Worm (Caenorhabditis elegans) whole organism, late embryonic: ENCODE results near the gene K02D10.4.

ENCODE experiments used
- C38D4.7 ChIP-seq: fragments of 200-800 bp; sonication (Bioruptor generic); optimal IDR thresholded peaks from 2 replicates; lab custom pipeline; 2018; ENCODE audit warnings: mild to moderate bottlenecking, missing genetic modification characterization, moderate library complexity, missing compliant biosample characterization
- F13H6.1 ChIP-seq: sonication (generic microtip); optimal IDR thresholded peaks from 2 replicates; lab custom pipeline; 2016; ENCODE audit warnings: missing genetic modification characterization, missing compliant biosample characterization
- K09A11.1 ChIP-seq: sonication (generic microtip); optimal IDR thresholded peaks from 2 replicates; lab custom pipeline; 2017; ENCODE audit warnings: antibody characterized with exemption, mild to moderate bottlenecking, missing genetic modification characterization, missing compliant biosample characterization; ENCODE audit not compliant: insufficient read depth
- Y22D7AL.16 ChIP-seq: sonication (generic microtip); optimal IDR thresholded peaks from 2 replicates; lab custom pipeline; 2016; ENCODE audit warnings: missing genetic modification characterization, missing compliant biosample characterization
- ceh-14 ChIP-seq: sonication (generic microtip); optimal IDR thresholded peaks from 2 replicates; lab custom pipeline; 2016; ENCODE audit warnings: missing genotype, missing genetic modification characterization, missing compliant biosample characterization
- ceh-18 ChIP-seq: sonication (generic microtip); optimal IDR thresholded peaks from 2 replicates; lab custom pipeline; 2016; ENCODE audit warnings: missing genetic modification characterization, missing compliant biosample characterization
- ceh-19 ChIP-seq: fragments of 200-800 bp; sonication (Bioruptor generic); optimal IDR thresholded peaks from 2 replicates; lab custom pipeline; 2018; ENCODE audit warnings: mild to moderate bottlenecking, missing genetic modification characterization, missing compliant biosample characterization
- ceh-2 ChIP-seq: sonication (generic microtip); optimal IDR thresholded peaks from 2 replicates; lab custom pipeline; 2016; ENCODE audit warnings: missing genotype, missing genetic modification characterization, missing compliant biosample characterization
- ceh-22 ChIP-seq: sonication (generic microtip); optimal IDR thresholded peaks from 2 replicates; lab custom pipeline; 2017; ENCODE audit warnings: missing biosample characterization, missing genetic modification characterization
- ceh-24 ChIP-seq: sonication (generic microtip); optimal IDR thresholded peaks from 2 replicates; lab custom pipeline; 2016; ENCODE audit warnings: mild to moderate bottlenecking, missing genetic modification characterization, missing compliant biosample characterization
- ceh-30 ChIP-seq: fragments of 150-350 bp; optimal IDR thresholded peaks from 2 replicates; lab custom pipeline; 2014; ENCODE audit warnings: missing biosample characterization, missing genetic modification characterization
- ceh-31 ChIP-seq: sonication (generic microtip); optimal IDR thresholded peaks from 2 replicates; lab custom pipeline; 2016; ENCODE audit warnings: missing genetic modification characterization, missing compliant biosample characterization
- ceh-34 ChIP-seq: sonication (generic microtip); optimal IDR thresholded peaks from 2 replicates; lab custom pipeline; 2016; ENCODE audit warnings: mild to moderate bottlenecking, missing genetic modification characterization, missing compliant biosample characterization
- ceh-45 ChIP-seq: fragments of 200-800 bp; sonication (Bioruptor generic); IDR thresholded peaks from 2 replicates; pipeline ENCODE4 v1.3.6; 2022; ENCODE audit warnings: missing genetic modification reagents, missing genetic modification characterization, missing compliant biosample characterization
- ceh-6 ChIP-seq: fragments of 200-800 bp; sonication (Bioruptor generic); optimal IDR thresholded peaks from 2 replicates; lab custom pipeline; 2018; ENCODE audit warnings: mild to moderate bottlenecking, missing genetic modification characterization, missing compliant biosample characterization
- ceh-9 ChIP-seq: sonication (generic microtip); optimal IDR thresholded peaks from 2 replicates; lab custom pipeline; 2016; ENCODE audit warnings: mild to moderate bottlenecking, missing genetic modification characterization, inconsistent platforms, missing compliant biosample characterization
- che-1 ChIP-seq: sonication (generic microtip); optimal IDR thresholded peaks from 2 replicates; lab custom pipeline; 2016; ENCODE audit warnings: mild to moderate bottlenecking, missing genetic modification characterization, missing compliant biosample characterization
- dve-1 ChIP-seq: sonication (generic microtip); optimal IDR thresholded peaks from 2 replicates; lab custom pipeline; 2017; ENCODE audit warnings: antibody characterized with exemption, mild to moderate bottlenecking, missing genetic modification characterization, missing compliant biosample characterization
- elt-2 ChIP-seq: sonication (generic microtip); optimal IDR thresholded peaks from 2 replicates; lab custom pipeline; 2016; ENCODE audit warnings: missing genetic modification reagents, missing genetic modification characterization, missing compliant biosample characterization
- elt-4 ChIP-seq: sonication (generic microtip); optimal IDR thresholded peaks from 2 replicates; lab custom pipeline; 2016; ENCODE audit warnings: missing genetic modification characterization, missing compliant biosample characterization
- fkh-10 ChIP-seq: fragments of 150-350 bp; optimal IDR thresholded peaks from 2 replicates; lab custom pipeline; 2014; ENCODE audit warnings: missing biosample characterization, missing genetic modification reagents, missing genetic modification characterization
- fkh-6 ChIP-seq: sonication (generic microtip); optimal IDR thresholded peaks from 2 replicates; lab custom pipeline; 2016; ENCODE audit warnings: missing genetic modification characterization, missing compliant biosample characterization
- hlh-30 ChIP-seq: sonication (generic microtip); optimal IDR thresholded peaks from 2 replicates; lab custom pipeline; 2017; ENCODE audit warnings: antibody characterized with exemption, missing genetic modification characterization, missing compliant biosample characterization; ENCODE audit not compliant: insufficient read depth
- hlh-8 ChIP-seq: sonication (generic microtip); optimal IDR thresholded peaks from 2 replicates; lab custom pipeline; 2016; ENCODE audit warnings: missing genotype, missing genetic modification characterization, missing compliant biosample characterization
- mec-3 ChIP-seq: sonication (generic microtip); optimal IDR thresholded peaks from 2 replicates; lab custom pipeline; 2016; ENCODE audit warnings: borderline replicate concordance, missing genetic modification characterization, missing compliant biosample characterization
- nfya-1 ChIP-seq: sonication (generic microtip); optimal IDR thresholded peaks from 2 replicates; lab custom pipeline; 2017; ENCODE audit warnings: missing genetic modification characterization, mild to moderate bottlenecking, missing compliant biosample characterization, antibody characterized with exemption, moderate library complexity
- nhr-11 ChIP-seq: fragments of 150-350 bp; optimal IDR thresholded peaks from 2 replicates; lab custom pipeline; 2014; ENCODE audit warnings: missing biosample characterization, missing genetic modification characterization
- npax-4 ChIP-seq: sonication (generic microtip); optimal IDR thresholded peaks from 2 replicates; lab custom pipeline; 2016; ENCODE audit warnings: missing genetic modification characterization, missing compliant biosample characterization
- pag-3 ChIP-seq: sonication (generic microtip); optimal IDR thresholded peaks from 2 replicates; lab custom pipeline; 2016; ENCODE audit warnings: missing compliant biosample characterization, missing genetic modification characterization, borderline replicate concordance
- pax-1 ChIP-seq: fragments of 150-350 bp; optimal IDR thresholded peaks from 2 replicates; lab custom pipeline; 2014; ENCODE audit warnings: missing biosample characterization, missing genetic modification characterization
- pha-2 ChIP-seq: sonication (generic microtip); optimal IDR thresholded peaks from 2 replicates; lab custom pipeline; 2017; ENCODE audit warnings: mild to moderate bottlenecking, missing genetic modification characterization, missing compliant biosample characterization
- pha-4 ChIP-seq: fragments of 150-350 bp; optimal IDR thresholded peaks from 2 replicates; lab custom pipeline; 2018; ENCODE audit warnings: missing biosample characterization, missing genetic modification reagents, missing genetic modification characterization
- pros-1 ChIP-seq: fragments of 150-350 bp; optimal IDR thresholded peaks from 2 replicates; lab custom pipeline; 2014; ENCODE audit warnings: missing biosample characterization, missing genetic modification reagents, missing genetic modification characterization
- ref-2 ChIP-seq: sonication (generic microtip); optimal IDR thresholded peaks from 2 replicates; lab custom pipeline; 2016; ENCODE audit warnings: missing genetic modification characterization, missing compliant biosample characterization
- sdc-2 ChIP-seq: sonication (generic microtip); optimal IDR thresholded peaks from 2 replicates; lab custom pipeline; 2016; ENCODE audit warnings: missing genotype, missing genetic modification characterization, missing compliant biosample characterization
- sox-2 ChIP-seq: fragments of 200-800 bp; sonication (Bioruptor generic); IDR thresholded peaks from 2 replicates; pipeline ENCODE4 v1.3.6; 2022; ENCODE audit warnings: missing genetic modification reagents, missing genetic modification characterization, missing compliant biosample characterization
- syd-9 ChIP-seq: sonication (generic microtip); optimal IDR thresholded peaks from 2 replicates; lab custom pipeline; 2016; ENCODE audit warnings: mild to moderate bottlenecking, missing genetic modification characterization, moderate library complexity, missing compliant biosample characterization
- tbx-2 ChIP-seq: sonication (generic microtip); optimal IDR thresholded peaks from 2 replicates; lab custom pipeline; 2016; ENCODE audit warnings: missing genetic modification characterization, missing compliant biosample characterization
- tbx-7 ChIP-seq: sonication (generic microtip); optimal IDR thresholded peaks from 2 replicates; lab custom pipeline; 2016; ENCODE audit warnings: missing genotype, missing genetic modification characterization, missing compliant biosample characterization
- ttx-3 ChIP-seq: sonication (generic microtip); optimal IDR thresholded peaks from 2 replicates; lab custom pipeline; 2016; ENCODE audit warnings: missing genetic modification reagents, missing genetic modification characterization, missing compliant biosample characterization
- unc-3 ChIP-seq, 2 experiments: fragments of 200-800 bp in 1 of 2; sonication (Bioruptor generic) in 1 of 2; sonication (generic microtip) in 1 of 2; conservative IDR thresholded peaks in 1 of 2; optimal IDR thresholded peaks in 1 of 2; 2 replicates each; pipeline versions ENCODE4 v1.3.6 to Lab custom; 2016 to 2022; ENCODE audit warnings: missing compliant biosample characterization in 2 of 2, missing genetic modification characterization in 2 of 2, missing genetic modification reagents in 1 of 2
- unc-42 ChIP-seq: sonication (generic microtip); optimal IDR thresholded peaks from 2 replicates; lab custom pipeline; 2016; ENCODE audit warnings: missing genotype, missing genetic modification characterization, missing compliant biosample characterization
- unc-55 ChIP-seq: sonication (generic microtip); optimal IDR thresholded peaks from 2 replicates; lab custom pipeline; 2017; ENCODE audit warnings: missing biosample characterization, missing genetic modification reagents, missing genetic modification characterization
- unc-86 ChIP-seq: sonication (generic microtip); optimal IDR thresholded peaks from 2 replicates; lab custom pipeline; 2016; ENCODE audit warnings: missing genetic modification characterization, missing compliant biosample characterization

K02D10.4 gene

ce11 chrIII:8739786-8740185 is 40.0 kb downstream of the K02D10.4 start:
- TF ChIP-seq sdc-2 (tag; lab: Kevin White, UChicago): no peak
- TF ChIP-seq ceh-45 (GFP tag; lab: Robert Waterston, UW): no peak
- no peak for TF ChIP-seq tbx-2 (tag; lab: Kevin White, UChicago)
- TF ChIP-seq ceh-31 (tag; lab: Kevin White, UChicago): no peak
- TF ChIP-seq syd-9 (tag; lab: Kevin White, UChicago): no peak
- TF ChIP-seq C38D4.7 (GFP tag; lab: Kevin White, UChicago): no peak

ce11 chrIII:8739126-8739525 is 40.7 kb downstream of the K02D10.4 start:
- TF ChIP-seq elt-2 (peak; percentile 17), hlh-30 (no peak), tbx-7 (tag; lab: Kevin White, UChicago) (no peak), hlh-8 (tag; lab: Kevin White, UChicago) (no peak), tbx-2 (tag; lab: Kevin White, UChicago) (no peak), unc-55 (GFP tag; lab: Kevin White, UChicago) (no peak), K09A11.1 (no peak), ttx-3 (tag; lab: Kevin White, UChicago) (no peak), mec-3 (no peak)
- TF ChIP-seq, all 69 proteins: peak for 1

DNA sequence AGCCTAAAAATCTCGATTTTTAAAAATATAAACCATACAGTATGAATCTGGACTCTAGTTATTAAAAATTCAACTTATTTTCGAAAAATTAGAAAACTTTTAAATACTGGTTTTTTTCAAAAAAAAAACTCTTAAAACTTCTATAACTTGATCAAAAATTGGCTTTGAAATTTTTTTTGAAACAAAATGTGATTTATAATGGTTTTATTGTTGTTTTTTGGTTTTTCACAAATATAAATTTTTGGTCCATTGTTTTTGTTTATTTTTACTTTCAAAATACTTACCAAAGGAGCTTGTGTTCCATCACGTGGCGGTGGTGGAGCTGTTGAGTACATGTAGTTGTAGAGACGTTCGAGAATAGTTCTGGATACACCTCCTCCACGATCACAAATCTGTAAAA is 41.5 kb downstream of the K02D10.4 start:
- TF ChIP-seq ceh-45 (GFP tag; lab: Robert Waterston, UW) (no peak), unc-3 (GFP tag; conservative IDR thresholded peaks at IDR 0.05; lab: Robert Waterston, UW) (no peak), unc-3 (tag; optimal IDR thresholded peaks at IDR 0.05; lab: Kevin White, UChicago) (no peak), ceh-22 (no peak), pha-4 (tag; lab: Kevin White, UChicago) (no peak), fkh-10 (no peak), nfya-1 (tag; lab: Kevin White, UChicago) (no peak), F13H6.1 (tag; lab: Kevin White, UChicago) (no peak), pag-3 (tag; lab: Kevin White, UChicago) (no peak), ceh-2 (tag; lab: Kevin White, UChicago) (no peak), ceh-24 (tag; lab: Kevin White, UChicago) (no peak), unc-42 (no peak), ceh-6 (GFP tag; lab: Kevin White, UChicago) (no peak), ceh-9 (no peak), dve-1 (tag; lab: Kevin White, UChicago) (no peak)
- TF ChIP-seq, all 69 proteins: peak for 0

- no peak for TF ChIP-seq tbx-2 (tag; lab: Kevin White, UChicago)
- no peak for TF ChIP-seq pha-2
- TF ChIP-seq unc-42: peak; percentile 87
- TF ChIP-seq, all 69 proteins: peak for 1
These were observed 42.4 kb downstream of the K02D10.4 start for ce11 chrIII:8737391-8737790.

DNA sequence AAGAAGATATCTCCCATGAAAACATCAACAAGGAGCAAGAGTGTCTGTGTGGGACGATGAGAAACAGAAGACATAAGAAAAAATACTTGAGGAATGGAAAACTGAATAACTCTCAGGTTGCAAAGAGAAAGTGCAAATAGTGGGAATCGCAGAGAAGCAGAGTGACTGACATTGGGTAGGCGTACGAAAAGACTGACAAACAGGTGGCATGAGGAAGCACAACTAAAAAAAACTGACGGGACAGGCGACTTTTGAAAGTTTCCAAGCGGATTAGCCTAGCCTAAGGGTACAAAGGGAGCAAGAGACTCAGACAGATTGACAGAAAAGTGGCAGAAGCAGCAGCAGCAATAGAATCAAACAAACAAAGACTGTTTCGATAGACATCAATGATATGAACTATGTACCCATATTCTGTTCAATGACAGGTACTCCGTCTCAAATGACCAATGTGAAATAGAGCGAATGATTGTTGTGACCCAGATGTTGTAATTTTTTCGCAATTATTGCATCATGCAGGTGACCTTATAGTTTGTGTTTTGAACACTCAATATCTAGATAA is 45.4 kb downstream of the K02D10.4 start:
- TF ChIP-seq unc-86: no peak
- TF ChIP-seq F13H6.1 (tag; lab: Kevin White, UChicago): no peak
- TF ChIP-seq Y22D7AL.16 (tag; lab: Kevin White, UChicago): no peak
- peak; percentile 15 for TF ChIP-seq ceh-34
- TF ChIP-seq pros-1 (tag; lab: Kevin White, UChicago): no peak
- no peak for TF ChIP-seq ref-2 (tag; lab: Kevin White, UChicago)
- TF ChIP-seq fkh-6 (tag; lab: Kevin White, UChicago): no peak
- no peak for TF ChIP-seq tbx-2 (tag; lab: Kevin White, UChicago)
- no peak for TF ChIP-seq ceh-19
- TF ChIP-seq ceh-18 (tag; lab: Kevin White, UChicago): peak; percentile 72
- no peak for TF ChIP-seq npax-4 (tag; lab: Kevin White, UChicago)
- no peak for TF ChIP-seq sox-2 (GFP tag; lab: Robert Waterston, UW)
- TF ChIP-seq ceh-31 (tag; lab: Kevin White, UChicago): peak; percentile 2
- TF ChIP-seq pag-3 (tag; lab: Kevin White, UChicago): no peak
- TF ChIP-seq ceh-45 (GFP tag; lab: Robert Waterston, UW): no peak
- no peak for TF ChIP-seq K09A11.1
- no peak for TF ChIP-seq ceh-30 (tag; lab: Kevin White, UChicago)
- TF ChIP-seq che-1: no peak
- peak; percentile 2 for TF ChIP-seq unc-55 (GFP tag; lab: Kevin White, UChicago)
- TF ChIP-seq elt-4 (tag; lab: Kevin White, UChicago): no peak
- no peak for TF ChIP-seq ceh-14 (tag; lab: Kevin White, UChicago)
- no peak for TF ChIP-seq pax-1
- no peak for TF ChIP-seq nhr-11 (tag; lab: Kevin White, UChicago)
